Worm (Caenorhabditis elegans) whole organism, L4/young adult: ENCODE results near the gene ZC190.10.

Experiments used
- W03F9.2 ChIP-seq: fragments of 150-350 bp; optimal IDR thresholded peaks from 2 replicates; lab custom pipeline; 2014; ENCODE audit warnings: missing biosample characterization, missing genetic modification characterization
- dao-5 ChIP-seq: sonication (generic microtip); optimal IDR thresholded peaks from 2 replicates; lab custom pipeline; 2016; ENCODE audit warnings: missing genotype, missing genetic modification characterization, moderate library complexity, missing compliant biosample characterization
- him-1 ChIP-seq: sonication (generic microtip); optimal IDR thresholded peaks from 2 replicates; lab custom pipeline; 2016; ENCODE audit warnings: missing genotype, missing genetic modification reagents, missing genetic modification characterization, missing compliant biosample characterization

Gene ZC190.10

DNA sequence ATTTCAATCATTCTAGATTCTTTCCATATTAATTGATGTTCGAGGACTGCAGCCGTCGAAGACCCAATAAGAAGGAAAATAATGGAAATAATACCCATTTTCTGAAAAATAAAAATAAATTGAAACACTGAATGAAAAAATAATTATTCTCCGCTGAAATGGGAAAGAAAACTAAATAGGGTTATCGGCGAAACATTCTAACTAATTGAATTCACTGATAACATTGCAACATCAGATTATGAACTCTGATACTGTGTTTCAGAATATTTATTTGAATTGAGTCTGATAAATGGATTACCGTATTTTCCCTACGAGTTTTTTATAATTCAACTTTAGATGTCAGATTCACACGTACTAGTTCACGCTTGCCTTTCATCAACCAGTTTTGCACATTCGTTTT lies 53.0 kb downstream of the ZC190.10 start, which contains the start of gene asp-13:
asp-13 (minus strand) TSS at position 101 of the 400 bp plus-strand sequence.
- no peak for TF ChIP-seq dao-5 (tag; lab: Kevin White, UChicago)
- TF ChIP-seq W03F9.2 (tag; lab: Kevin White, UChicago), result no peak
- TF ChIP-seq him-1 (tag; lab: Kevin White, UChicago), result no peak
